Worm (Caenorhabditis elegans) whole organism, L4 larva: ENCODE measurements around the gene C31C9.7.

Experiments
- F10B5.3 ChIP-seq: sonication (generic microtip); optimal IDR thresholded peaks from 2 replicates; lab custom pipeline; 2016; ENCODE audit warnings: mild to moderate bottlenecking, missing genetic modification characterization, missing compliant biosample characterization
- F37D6.2 ChIP-seq: sonication (generic microtip); optimal IDR thresholded peaks from 2 replicates; lab custom pipeline; 2016; ENCODE audit warnings: mild to moderate bottlenecking, missing genetic modification characterization, missing compliant biosample characterization
- F44E2.7 ChIP-seq: fragments of 200-800 bp; sonication (Bioruptor generic); IDR thresholded peaks from 2 replicates; pipeline ENCODE4 v2.1.2; 2022; ENCODE audit warnings: missing genetic modification characterization, missing compliant biosample characterization
- R02D3.7 ChIP-seq: fragments of 150-350 bp; sonication (generic microtip); optimal IDR thresholded peaks from 3 replicates; lab custom pipeline; 2014; ENCODE audit warnings: missing biosample characterization, missing genetic modification characterization
- T20F7.1 ChIP-seq: fragments of 200-800 bp; sonication (Bioruptor generic); optimal IDR thresholded peaks from 2 replicates; lab custom pipeline; 2018; ENCODE audit warnings: mild to moderate bottlenecking, missing genetic modification characterization, missing compliant biosample characterization
- Y105C5A.15 ChIP-seq: fragments of 200-800 bp; sonication (Bioruptor generic); IDR thresholded peaks from 2 replicates; pipeline ENCODE4 v1.3.6; 2022; ENCODE audit warnings: missing genetic modification characterization, missing compliant biosample characterization
- Y5F2A.4 ChIP-seq: fragments of 200-800 bp; sonication (Bioruptor generic); optimal IDR thresholded peaks from 2 replicates; lab custom pipeline; 2018; ENCODE audit warnings: mild to moderate bottlenecking, missing genetic modification characterization, missing compliant biosample characterization
- Y75B8A.6 ChIP-seq: fragments of 200-800 bp; sonication (Bioruptor generic); IDR thresholded peaks from 2 replicates; pipeline ENCODE4 v1.3.6; 2022; ENCODE audit warnings: missing genetic modification reagents, missing genetic modification characterization, missing compliant biosample characterization
- arid-1 ChIP-seq: fragments of 200-800 bp; sonication (Bioruptor generic); conservative IDR thresholded peaks from 2 replicates; pipeline ENCODE4 v1.3.6; 2022; ENCODE audit warnings: missing genetic modification reagents, missing genetic modification characterization, missing compliant biosample characterization
- attf-4 ChIP-seq: sonication (generic microtip); optimal IDR thresholded peaks from 3 replicates; lab custom pipeline; 2017; ENCODE audit warnings: missing biosample characterization, missing genetic modification characterization
- ceh-44 ChIP-seq: fragments of 200-800 bp; sonication (Bioruptor generic); IDR thresholded peaks from 2 replicates; pipeline ENCODE4 v1.3.6; 2022; ENCODE audit warnings: missing genetic modification reagents, missing genetic modification characterization, missing compliant biosample characterization
- ctbp-1 ChIP-seq: fragments of 200-800 bp; sonication (Bioruptor generic); IDR thresholded peaks from 2 replicates; pipeline ENCODE4 v1.3.6; 2022; ENCODE audit warnings: missing genetic modification reagents, missing genetic modification characterization, missing compliant biosample characterization
- daf-12 ChIP-seq: fragments of 150-350 bp; optimal IDR thresholded peaks from 2 replicates; lab custom pipeline; 2014; ENCODE audit warnings: missing biosample characterization, missing genetic modification reagents, missing genetic modification characterization
- dmd-6 ChIP-seq: fragments of 200-800 bp; sonication (Bioruptor generic); IDR thresholded peaks from 2 replicates; pipeline ENCODE4 v1.3.6; 2022; ENCODE audit warnings: missing genetic modification reagents, missing genetic modification characterization, missing compliant biosample characterization
- dpl-1 ChIP-seq: fragments of 150-350 bp; optimal IDR thresholded peaks from 2 replicates; lab custom pipeline; 2014; ENCODE audit warnings: missing biosample characterization, missing genetic modification reagents, missing genetic modification characterization
- fos-1 ChIP-seq: fragments of 150-350 bp; optimal IDR thresholded peaks from 2 replicates; lab custom pipeline; 2014; ENCODE audit warnings: missing biosample characterization, missing genetic modification characterization
- gei-8 ChIP-seq: fragments of 200-800 bp; sonication (Bioruptor generic); optimal IDR thresholded peaks from 2 replicates; lab custom pipeline; 2018; ENCODE audit warnings: mild to moderate bottlenecking, missing genetic modification characterization, missing compliant biosample characterization
- hif-1 ChIP-seq, 2 experiments: sonication (generic microtip); optimal IDR thresholded peaks; 2 replicates each; lab custom pipeline; 2016 to 2017; ENCODE audit warnings: missing compliant biosample characterization in 2 of 2, missing genetic modification characterization in 2 of 2, missing genetic modification reagents in 2 of 2, missing genotype in 2 of 2, mild to moderate bottlenecking in 1 of 2
- hlh-11 ChIP-seq: fragments of 200-800 bp; sonication (Bioruptor generic); optimal IDR thresholded peaks from 2 replicates; lab custom pipeline; 2018; ENCODE audit warnings: mild to moderate bottlenecking, missing genetic modification characterization, missing compliant biosample characterization
- hlh-30 ChIP-seq: sonication (generic microtip); optimal IDR thresholded peaks from 2 replicates; lab custom pipeline; 2017; ENCODE audit warnings: antibody characterized with exemption, mild to moderate bottlenecking, missing genetic modification characterization, missing compliant biosample characterization; ENCODE audit not compliant: insufficient read depth
- lin-15B ChIP-seq: fragments of 150-350 bp; sonication (generic microtip); optimal IDR thresholded peaks from 3 replicates; lab custom pipeline; 2014; ENCODE audit warnings: missing biosample characterization, missing genetic modification characterization
- lin-29 ChIP-seq: fragments of 200-800 bp; sonication (Bioruptor generic); IDR thresholded peaks from 2 replicates; pipeline ENCODE4 v1.3.6; 2022; ENCODE audit warnings: missing genetic modification reagents, missing genetic modification characterization, missing compliant biosample characterization
- madf-5 ChIP-seq, 2 experiments: fragments of 200-800 bp; sonication (Bioruptor generic); IDR thresholded peaks; 2 replicates each; pipeline ENCODE4 v1.3.6; 2022; ENCODE audit warnings: missing compliant biosample characterization in 2 of 2, missing genetic modification characterization in 2 of 2
- mdl-1 ChIP-seq, 2 experiments: fragments of 150-350 bp in 1 of 2; sonication (generic microtip) in 1 of 2; optimal IDR thresholded peaks; 2 replicates each; lab custom pipeline; 2014 to 2017; ENCODE audit warnings: missing biosample characterization in 2 of 2, missing genetic modification characterization in 2 of 2
- mdt-29 ChIP-seq: fragments of 200-800 bp; sonication (Bioruptor generic); IDR thresholded peaks from 2 replicates; pipeline ENCODE4 v1.3.6; 2022; ENCODE audit warnings: missing genetic modification reagents, missing genetic modification characterization, missing compliant biosample characterization
- mes-2 ChIP-seq: sonication (generic microtip); optimal IDR thresholded peaks from 2 replicates; lab custom pipeline; 2016; ENCODE audit warnings: missing genotype, mild to moderate bottlenecking, missing genetic modification characterization, missing compliant biosample characterization; ENCODE audit not compliant: poor library complexity, severe bottlenecking
- mxl-2 ChIP-seq: fragments of 200-800 bp; sonication (Bioruptor generic); conservative IDR thresholded peaks from 2 replicates; pipeline ENCODE4 v1.3.6; 2022; ENCODE audit warnings: missing genetic modification reagents, missing genetic modification characterization, missing compliant biosample characterization
- mxl-3 ChIP-seq: fragments of 200-800 bp; sonication (Bioruptor generic); optimal IDR thresholded peaks from 2 replicates; lab custom pipeline; 2018; ENCODE audit warnings: mild to moderate bottlenecking, missing genetic modification characterization, missing compliant biosample characterization
- nhr-102 ChIP-seq: sonication (generic microtip); optimal IDR thresholded peaks from 2 replicates; lab custom pipeline; 2016; ENCODE audit warnings: mild to moderate bottlenecking, missing genetic modification characterization, moderate library complexity, missing compliant biosample characterization
- nhr-111 ChIP-seq: fragments of 200-800 bp; sonication (Bioruptor generic); optimal IDR thresholded peaks from 2 replicates; lab custom pipeline; 2018; ENCODE audit warnings: mild to moderate bottlenecking, missing genetic modification characterization, missing compliant biosample characterization
- nhr-25 ChIP-seq: sonication (generic microtip); optimal IDR thresholded peaks from 2 replicates; lab custom pipeline; 2017; ENCODE audit warnings: missing genetic modification characterization, mild to moderate bottlenecking, missing compliant biosample characterization, antibody characterized with exemption, moderate library complexity, borderline replicate concordance; ENCODE audit not compliant: insufficient read depth
- nhr-28 ChIP-seq: fragments of 150-350 bp; optimal IDR thresholded peaks from 2 replicates; lab custom pipeline; 2014; ENCODE audit warnings: missing biosample characterization, missing genetic modification characterization
- nhr-41 ChIP-seq: fragments of 200-800 bp; sonication (Bioruptor generic); IDR thresholded peaks from 2 replicates; pipeline ENCODE4 v1.3.6; 2022; ENCODE audit warnings: missing genetic modification reagents, missing genetic modification characterization, missing compliant biosample characterization
- nhr-42 ChIP-seq: fragments of 200-800 bp; sonication (Bioruptor generic); IDR thresholded peaks from 2 replicates; pipeline ENCODE4 v1.3.6; 2022; ENCODE audit warnings: missing genetic modification characterization, missing compliant biosample characterization
- nhr-48 ChIP-seq: sonication (generic microtip); optimal IDR thresholded peaks from 2 replicates; lab custom pipeline; 2016; ENCODE audit warnings: mild to moderate bottlenecking, missing genetic modification characterization, missing compliant biosample characterization
- nhr-77 ChIP-seq: fragments of 150-350 bp; optimal IDR thresholded peaks from 2 replicates; lab custom pipeline; 2014; ENCODE audit warnings: missing biosample characterization, missing genetic modification characterization
- php-3 ChIP-seq: fragments of 200-800 bp; sonication (Bioruptor generic); IDR thresholded peaks from 2 replicates; pipeline ENCODE4 v1.3.6; 2022; ENCODE audit warnings: missing genetic modification reagents, missing genetic modification characterization, missing compliant biosample characterization
- pqm-1 ChIP-seq: sonication (generic microtip); optimal IDR thresholded peaks from 2 replicates; lab custom pipeline; 2017; ENCODE audit warnings: missing biosample characterization, missing genetic modification characterization
- set-16 ChIP-seq: fragments of 200-800 bp; sonication (Bioruptor generic); IDR thresholded peaks from 2 replicates; pipeline ENCODE4 v1.3.6; 2022; ENCODE audit warnings: missing genetic modification reagents, missing genetic modification characterization, missing compliant biosample characterization
- tag-97 ChIP-seq: fragments of 200-800 bp; sonication (Bioruptor generic); IDR thresholded peaks from 2 replicates; pipeline ENCODE4 v1.3.6; 2022; ENCODE audit warnings: missing genetic modification characterization, missing compliant biosample characterization
- unc-130 ChIP-seq: sonication (generic microtip); optimal IDR thresholded peaks from 2 replicates; lab custom pipeline; 2016; ENCODE audit warnings: missing genetic modification reagents, missing genetic modification characterization, missing compliant biosample characterization
- unc-62 ChIP-seq, 3 experiments: fragments of 150-350 bp in 1 of 3; sonication (generic microtip); optimal IDR thresholded peaks in 2 of 3; peaks in 1 of 3; 1 replicate in 1 of 3; 2 replicates in 2 of 3; lab custom pipeline; 2014 to 2017; ENCODE audit warnings: missing biosample characterization in 3 of 3, missing genetic modification characterization in 3 of 3, missing genetic modification reagents in 3 of 3, missing genotype in 1 of 3
- zfp-2 ChIP-seq: sonication (generic microtip); optimal IDR thresholded peaks from 2 replicates; lab custom pipeline; 2016; ENCODE audit warnings: mild to moderate bottlenecking, missing genetic modification characterization, missing compliant biosample characterization
- zfp-3 ChIP-seq: fragments of 200-800 bp; sonication (Bioruptor generic); conservative IDR thresholded peaks from 2 replicates; pipeline ENCODE4 v1.3.6; 2022; ENCODE audit warnings: missing genetic modification reagents, missing genetic modification characterization, missing compliant biosample characterization
- zip-11 ChIP-seq: fragments of 200-800 bp; sonication (Bioruptor generic); IDR thresholded peaks from 2 replicates; pipeline ENCODE4 v1.3.6; 2022; ENCODE audit warnings: missing genetic modification characterization, missing compliant biosample characterization
- zip-2 ChIP-seq: fragments of 150-350 bp; optimal IDR thresholded peaks from 2 replicates; lab custom pipeline; 2014; ENCODE audit warnings: missing biosample characterization, missing genetic modification characterization
- ztf-7 ChIP-seq: fragments of 150-350 bp; optimal IDR thresholded peaks from 2 replicates; lab custom pipeline; 2014; ENCODE audit warnings: missing biosample characterization, missing genetic modification characterization

Gene C31C9.7

ce11 chrII:13672057-13672456, 3.2 kb downstream of the C31C9.7 start (continued):
- no peak for TF ChIP-seq mxl-3 (GFP tag; lab: Kevin White, UChicago)
- TF ChIP-seq nhr-25 (tag; lab: Kevin White, UChicago): no peak
- no peak for TF ChIP-seq dpl-1 (GFP tag; lab: Kevin White, UChicago)
- TF ChIP-seq dmd-6 (GFP tag; lab: Robert Waterston, UW): peak; percentile 39; the same call in 1 of the 2 replicates
- TF ChIP-seq arid-1: no peak
- peak; percentile 74 for TF ChIP-seq hlh-30 (tag; lab: Kevin White, UChicago)
- no peak for TF ChIP-seq F44E2.7 (GFP tag; lab: Robert Waterston, UW)
- TF ChIP-seq R02D3.7 (tag; lab: Kevin White, UChicago): no peak
- TF ChIP-seq lin-29 (GFP tag; lab: Robert Waterston, UW): no peak
- TF ChIP-seq Y75B8A.6: no peak
- TF ChIP-seq madf-5 (GFP tag; IDR thresholded peaks at IDR 0.05; lab: Robert Waterston, UW): no peak
- TF ChIP-seq lin-15B (tag; lab: Kevin White, UChicago): no peak
- TF ChIP-seq nhr-48 (tag; lab: Kevin White, UChicago): no peak
- TF ChIP-seq attf-4 (tag; lab: Kevin White, UChicago): no peak
- peak; percentile 22 for TF ChIP-seq mes-2 (tag; lab: Kevin White, UChicago)
- no peak for TF ChIP-seq hif-1 (tag; optimal IDR thresholded peaks at IDR 0.05; lab: Kevin White, UChicago)
- no peak for TF ChIP-seq mdl-1 (tag; optimal IDR thresholded peaks at IDR 0.05; lab: Kevin White, UChicago)
- TF ChIP-seq T20F7.1: no peak
- no peak for TF ChIP-seq F37D6.2
- no peak for TF ChIP-seq nhr-102 (tag; lab: Kevin White, UChicago)
- peak; percentile 35 for TF ChIP-seq hlh-11 (tag; lab: Kevin White, UChicago)
- no peak for TF ChIP-seq nhr-42 (GFP tag; lab: Robert Waterston, UW)
- no peak for TF ChIP-seq mxl-2 (GFP tag; lab: Robert Waterston, UW)
- no peak for TF ChIP-seq zfp-2 (tag; lab: Kevin White, UChicago)

ce11 chrII:13673605-13674193, 4.8 kb downstream of the C31C9.7 start:
- no peak for TF ChIP-seq attf-4 (tag; lab: Kevin White, UChicago)
- TF ChIP-seq nhr-77 (tag; lab: Kevin White, UChicago): peak; percentile 20
- peak; percentile 29 for TF ChIP-seq nhr-28 (tag; lab: Kevin White, UChicago)
- TF ChIP-seq F10B5.3 (tag; lab: Kevin White, UChicago): no peak
- TF ChIP-seq dmd-6 (GFP tag; lab: Robert Waterston, UW): 0 out of 2 replicates have a peak, but pooled peaks have one; percentile 20
- TF ChIP-seq ceh-44 (GFP tag; lab: Robert Waterston, UW): no peak
- no peak for TF ChIP-seq fos-1 (tag; lab: Kevin White, UChicago)
- TF ChIP-seq mdt-29 (GFP tag; lab: Robert Waterston, UW): no peak
- no peak for TF ChIP-seq nhr-41 (GFP tag; lab: Robert Waterston, UW)
- TF ChIP-seq madf-5 (GFP tag; IDR thresholded peaks at IDR 0.05; lab: Robert Waterston, UW): no peak
- no peak for TF ChIP-seq ctbp-1
- TF ChIP-seq nhr-111 (GFP tag; lab: Kevin White, UChicago): no peak
- TF ChIP-seq Y75B8A.6: no peak
- no peak for TF ChIP-seq php-3
- TF ChIP-seq mdl-1 (tag; optimal IDR thresholded peaks at IDR 0.05; lab: Kevin White, UChicago): peak in 1 of 2 experiments; percentile 66
- TF ChIP-seq hlh-30 (tag; lab: Kevin White, UChicago): peak; percentile 68
- no peak for TF ChIP-seq pqm-1 (tag; lab: Kevin White, UChicago)
- TF ChIP-seq Y105C5A.15 (GFP tag; lab: Robert Waterston, UW): no peak
- TF ChIP-seq unc-130 (GFP tag; lab: Kevin White, UChicago): no peak
- TF ChIP-seq Y5F2A.4 (GFP tag; lab: Kevin White, UChicago): no peak
- no peak for TF ChIP-seq zip-2
- no peak for TF ChIP-seq gei-8 (GFP tag; lab: Kevin White, UChicago)
- TF ChIP-seq daf-12 (tag; lab: Kevin White, UChicago): no peak
- no peak for TF ChIP-seq arid-1
- TF ChIP-seq mxl-2 (GFP tag; lab: Robert Waterston, UW): no peak
- TF ChIP-seq zip-11: no peak
- no peak for TF ChIP-seq zfp-3 (GFP tag; lab: Robert Waterston, UW)
- TF ChIP-seq unc-62 (GFP tag; optimal IDR thresholded peaks at IDR 0.05 in 1 of 2; lab: Kevin White, UChicago): peak in 1 of 2 experiments; percentile 32
- TF ChIP-seq unc-62 (tag; optimal IDR thresholded peaks at IDR 0.05; lab: Kevin White, UChicago): no peak
- TF ChIP-seq tag-97 (GFP tag; lab: Robert Waterston, UW): no peak
- no peak for TF ChIP-seq ztf-7 (tag; lab: Kevin White, UChicago)
- TF ChIP-seq mxl-3 (GFP tag; lab: Kevin White, UChicago): peak; percentile 27
- no peak for TF ChIP-seq set-16 (GFP tag; lab: Robert Waterston, UW)
